Fruit fly (Drosophila melanogaster): ENCODE data around the gene Klp3A.

Gene Klp3A

dm6 chrX:2608470-2609157, 4.8 kb upstream of the Klp3A start, which contains the start of gene Smyd3 (continued):
- TF ChIP-seq Max (GFP tag; optimal IDR thresholded peaks at IDR 0.05) (peak; percentile 80), usp (GFP tag; optimal IDR thresholded peaks at IDR 0.05) (no peak), CG9609 (GFP tag; optimal IDR thresholded peaks at IDR 0.05) (peak; percentile 65), CG31441 (GFP tag; IDR thresholded peaks at IDR 0.05) (no peak; the same call in 1 of the 2 replicates), CG5953 (GFP tag; IDR thresholded peaks at IDR 0.05) (peak; percentile 78), exex (tag; optimal IDR thresholded peaks at IDR 0.05) (no peak), B-H1 (GFP tag; IDR thresholded peaks at IDR 0.05) (peak; percentile 72), CG12744 (GFP tag; optimal IDR thresholded peaks at IDR 0.05) (peak; percentile 67), ac (GFP tag; optimal IDR thresholded peaks at IDR 0.05) (peak; percentile 30), slbo (GFP tag; IDR thresholded peaks at IDR 0.05) (peak; percentile 88), Med (GFP tag) (peak; percentile 97), mam (GFP tag; optimal IDR thresholded peaks at IDR 0.05) (peak; percentile 88), Hr51 (GFP tag; optimal IDR thresholded peaks at IDR 0.05) (peak; percentile 70 to 77), run (tag; optimal IDR thresholded peaks at IDR 0.05) (no peak), bbx (GFP tag; IDR thresholded peaks at IDR 0.05; ENCODE audit: partially characterized antibody) (no peak), Hmr (GFP tag; optimal IDR thresholded peaks at IDR 0.05) (peak; percentile 80), ssp (GFP tag; IDR thresholded peaks at IDR 0.05) (peak; percentile 60), Six4 (GFP tag; optimal IDR thresholded peaks at IDR 0.05) (peak; percentile 42), CG17186 (GFP tag; optimal IDR thresholded peaks at IDR 0.05) (no peak), onecut (GFP tag; IDR thresholded peaks at IDR 0.05) (peak; percentile 55), ken (GFP tag; IDR thresholded peaks at IDR 0.05) (peak; percentile 75; the same call in 2 of the 3 replicates), Xbp1 (GFP tag; optimal IDR thresholded peaks at IDR 0.05) (peak; percentile 86), nau (GFP tag; optimal IDR thresholded peaks at IDR 0.05) (no peak), ftz-f1 (GFP tag; optimal IDR thresholded peaks at IDR 0.05) (peak; percentile 75), CG9876 (GFP tag; optimal IDR thresholded peaks at IDR 0.05) (no peak), Vsx1 (GFP tag; optimal IDR thresholded peaks at IDR 0.05) (no peak), E2f2 (GFP tag; IDR thresholded peaks at IDR 0.05) (peak; percentile 67), HHEX (GFP tag; optimal IDR thresholded peaks at IDR 0.05) (peak; percentile 71), CG32772 (GFP tag; IDR thresholded peaks at IDR 0.05) (peak; percentile 73), Dad (GFP tag; optimal IDR thresholded peaks at IDR 0.05) (peak; percentile 80), Awh (GFP tag; IDR thresholded peaks at IDR 0.05) (peak; percentile 82), CG14710 (tag; optimal IDR thresholded peaks at IDR 0.05) (peak; percentile 58), dmrt11E (tag; optimal IDR thresholded peaks at IDR 0.05) (peak; percentile 58), phol (tag; optimal IDR thresholded peaks at IDR 0.05) (peak; percentile 69), chinmo (GFP tag; IDR thresholded peaks at IDR 0.05; ENCODE audit: partially characterized antibody) (no peak), lmd (GFP tag; IDR thresholded peaks at IDR 0.05) (peak; percentile 82), ewg (GFP tag; optimal IDR thresholded peaks at IDR 0.05) (peak; percentile 50), CG15269 (tag; optimal IDR thresholded peaks at IDR 0.05) (peak; percentile 79), ATbp (GFP tag; optimal IDR thresholded peaks at IDR 0.05) (peak; percentile 62), CG16779 (GFP tag; IDR thresholded peaks at IDR 0.05) (0 out of 2 replicates have a peak, but pooled peaks have one; percentile 53), CTCF (GFP tag; optimal IDR thresholded peaks at IDR 0.05) (no peak), twi (tag; optimal IDR thresholded peaks at IDR 0.05) (peak; percentile 28), fd64A (GFP tag; optimal IDR thresholded peaks at IDR 0.05) (no peak), Fer1 (GFP tag; optimal IDR thresholded peaks at IDR 0.05) (peak; percentile 77), CG6254 (GFP tag; optimal IDR thresholded peaks at IDR 0.05) (no peak), Sin3A (optimal IDR thresholded peaks at IDR 0.05) (no peak), CG15073 (GFP tag; optimal IDR thresholded peaks at IDR 0.05) (no peak), Nf-YB (GFP tag; optimal IDR thresholded peaks at IDR 0.05) (peak; percentile 34), Rfx (GFP tag; IDR thresholded peaks at IDR 0.05) (peak; percentile 86), HLH4C (GFP tag; IDR thresholded peaks at IDR 0.05; ENCODE audit: partially characterized antibody) (no peak)

Data from whole organism, embryonic.